Worm (Caenorhabditis elegans) whole organism, L1 larva: ENCODE measurements around the gene chch-3.
A peak's percentile ranks its signal among the peaks of the same experiment; 100 is the strongest.
"Not testable (repeated sequence)": the region's sequence is repeated elsewhere in the genome, so short reads cannot be mapped to it uniquely, and the experiment has no call there.

Source experiments
- C34B4.2 ChIP-seq: sonication (generic microtip); optimal IDR thresholded peaks from 2 replicates; lab custom pipeline; 2017; ENCODE audit warnings: mild to moderate bottlenecking, missing genetic modification characterization, missing compliant biosample characterization
- aly-2 ChIP-seq: fragments of 150-350 bp; optimal IDR thresholded peaks from 2 replicates; lab custom pipeline; 2014; ENCODE audit warnings: missing biosample characterization, missing genetic modification characterization
- ceh-8 ChIP-seq: fragments of 200-800 bp; sonication (Bioruptor generic); optimal IDR thresholded peaks from 2 replicates; lab custom pipeline; 2018; ENCODE audit warnings: mild to moderate bottlenecking, missing genetic modification characterization, moderate library complexity, missing compliant biosample characterization
- ceh-82 ChIP-seq, 3 experiments: fragments of 150-350 bp in 1 of 3; sonication (generic microtip) in 2 of 3; optimal IDR thresholded peaks; 2 replicates each; lab custom pipeline; 2014 to 2017; ENCODE audit warnings: missing biosample characterization in 3 of 3, missing genetic modification characterization in 3 of 3
- efl-1 ChIP-seq, 4 experiments: fragments of 150-350 bp; optimal IDR thresholded peaks in 3 of 4; peaks in 1 of 4; 1 replicate in 1 of 4; 2 replicates in 3 of 4; lab custom pipeline; 2014; ENCODE audit warnings: missing biosample characterization in 2 of 4, missing genetic modification characterization in 2 of 4, missing genetic modification reagents in 2 of 4
- ets-5 ChIP-seq: fragments of 200-800 bp; sonication (Bioruptor generic); IDR thresholded peaks from 2 replicates; pipeline ENCODE4 v1.3.6; 2022; ENCODE audit warnings: missing genetic modification characterization, missing compliant biosample characterization
- fkh-10 ChIP-seq: sonication (generic microtip); optimal IDR thresholded peaks from 2 replicates; lab custom pipeline; 2017; ENCODE audit warnings: missing biosample characterization, missing genetic modification reagents, missing genetic modification characterization
- hlh-4 ChIP-seq: sonication (generic microtip); optimal IDR thresholded peaks from 2 replicates; lab custom pipeline; 2016; ENCODE audit warnings: mild to moderate bottlenecking, missing genetic modification characterization, missing compliant biosample characterization
- irx-1 ChIP-seq: sonication (generic microtip); optimal IDR thresholded peaks from 2 replicates; lab custom pipeline; 2016; ENCODE audit warnings: missing genetic modification characterization, missing compliant biosample characterization
- jun-1 ChIP-seq: fragments of 150-350 bp; optimal IDR thresholded peaks from 2 replicates; lab custom pipeline; 2014; ENCODE audit warnings: missing biosample characterization, missing genetic modification reagents, missing genetic modification characterization
- lin-14 ChIP-seq: fragments of 200-800 bp; sonication (Bioruptor generic); optimal IDR thresholded peaks from 2 replicates; lab custom pipeline; 2018; ENCODE audit warnings: mild to moderate bottlenecking, missing genetic modification characterization, moderate library complexity, missing compliant biosample characterization
- lin-15B ChIP-seq: fragments of 150-350 bp; sonication (generic microtip); optimal IDR thresholded peaks from 3 replicates; lab custom pipeline; 2014; ENCODE audit warnings: missing biosample characterization, missing genetic modification characterization
- mdl-1 ChIP-seq, 2 experiments: fragments of 150-350 bp; optimal IDR thresholded peaks; 2 replicates each; lab custom pipeline; 2014 to 2017; ENCODE audit warnings: missing biosample characterization in 2 of 2, missing genetic modification characterization in 2 of 2, inconsistent platforms in 1 of 2
- mef-2 ChIP-seq: fragments of 150-350 bp; optimal IDR thresholded peaks from 2 replicates; lab custom pipeline; 2014; ENCODE audit warnings: missing biosample characterization, missing genetic modification characterization
- mep-1 ChIP-seq: fragments of 150-350 bp; optimal IDR thresholded peaks from 2 replicates; lab custom pipeline; 2014; ENCODE audit warnings: missing biosample characterization, missing genetic modification characterization
- nhr-20 ChIP-seq: sonication (generic microtip); optimal IDR thresholded peaks from 2 replicates; lab custom pipeline; 2016; ENCODE audit warnings: mild to moderate bottlenecking, missing genetic modification characterization, missing compliant biosample characterization
- nhr-76 ChIP-seq: sonication (generic microtip); optimal IDR thresholded peaks from 2 replicates; lab custom pipeline; 2017; ENCODE audit warnings: missing biosample characterization, missing genetic modification characterization
- nhr-84 ChIP-seq: sonication (generic microtip); optimal IDR thresholded peaks from 2 replicates; lab custom pipeline; 2017; ENCODE audit warnings: missing biosample characterization, missing genetic modification characterization
- nhr-85 ChIP-seq: sonication (generic microtip); peaks from one replicate; lab custom pipeline; 2016; ENCODE audit warnings: missing genetic modification characterization, inconsistent platforms, missing compliant biosample characterization
- snu-23 ChIP-seq: sonication (generic microtip); optimal IDR thresholded peaks from 2 replicates; lab custom pipeline; 2016; ENCODE audit warnings: missing genetic modification characterization, missing compliant biosample characterization
- sptf-1 ChIP-seq: fragments of 150-350 bp; optimal IDR thresholded peaks from 2 replicates; lab custom pipeline; 2014; ENCODE audit warnings: missing biosample characterization, missing genetic modification characterization
- unc-30 ChIP-seq: sonication (generic microtip); optimal IDR thresholded peaks from 2 replicates; lab custom pipeline; 2017; ENCODE audit warnings: missing biosample characterization, missing genetic modification characterization
- unc-62 ChIP-seq: fragments of 150-350 bp; optimal IDR thresholded peaks from 2 replicates; lab custom pipeline; 2014; ENCODE audit warnings: missing biosample characterization, missing genetic modification reagents, missing genetic modification characterization
- unc-98 ChIP-seq: fragments of 200-800 bp; sonication (Bioruptor generic); IDR thresholded peaks from 2 replicates; pipeline ENCODE4 v1.3.6; 2022; ENCODE audit warnings: missing genetic modification characterization, missing compliant biosample characterization
- vab-15 ChIP-seq: sonication (generic microtip); optimal IDR thresholded peaks from 2 replicates; lab custom pipeline; 2017; ENCODE audit warnings: missing genotype, mild to moderate bottlenecking, missing genetic modification characterization, missing compliant biosample characterization
- xbp-1 ChIP-seq: sonication (generic microtip); optimal IDR thresholded peaks from 2 replicates; lab custom pipeline; 2016; ENCODE audit warnings: missing genetic modification characterization, missing compliant biosample characterization
- ztf-11 ChIP-seq, 2 experiments: sonication (generic microtip); optimal IDR thresholded peaks; 2 replicates each; lab custom pipeline; 2016 to 2017; ENCODE audit warnings: missing genetic modification characterization in 2 of 2, missing biosample characterization in 1 of 2, missing compliant biosample characterization in 1 of 2

Gene chch-3

ce11 chrII:9443522-9443921 is 26.7 kb downstream of the chch-3 start, which contains the start of gene chil-15:
Gene chil-15, minus strand, starts transcription at chrII:9443622.
- TF ChIP-seq nhr-85 = no peak
- TF ChIP-seq jun-1 (tag; lab: Kevin White, UChicago) = no peak
- no peak for TF ChIP-seq nhr-76 (tag; lab: Kevin White, UChicago)
- TF ChIP-seq mef-2 (tag; lab: Kevin White, UChicago) = no peak
- no peak for TF ChIP-seq irx-1
- TF ChIP-seq lin-15B = no peak
- no peak for TF ChIP-seq nhr-84 (tag; lab: Kevin White, UChicago)
- no peak for TF ChIP-seq ztf-11 (tag; optimal IDR thresholded peaks at IDR 0.05; lab: Kevin White, UChicago)
- TF ChIP-seq, all 84 proteins: peak for 0

ce11 chrII:9445368-9445767 is 28.6 kb downstream of the chch-3 start, which contains the start of gene R09D1.13:
Gene R09D1.13, minus strand, starts transcription at chrII:9445468.
- no peak for TF ChIP-seq irx-1
- no peak for TF ChIP-seq C34B4.2 (tag; lab: Kevin White, UChicago)
- TF ChIP-seq ceh-82 (tag; optimal IDR thresholded peaks at IDR 0.05; lab: Kevin White, UChicago) = no peak
- TF ChIP-seq mdl-1 (tag; optimal IDR thresholded peaks at IDR 0.05; lab: Kevin White, UChicago) = no peak
- TF ChIP-seq ets-5 (GFP tag; lab: Robert Waterston, UW) = no peak
- no peak for TF ChIP-seq nhr-76 (tag; lab: Kevin White, UChicago)
- no peak for TF ChIP-seq efl-1 (optimal IDR thresholded peaks at IDR 0.05; lab: Kevin White, UChicago)
- TF ChIP-seq efl-1 (GFP tag; optimal IDR thresholded peaks at IDR 0.05 in 1 of 2; lab: Kevin White, UChicago) = no peak
- TF ChIP-seq unc-98 (GFP tag; lab: Robert Waterston, UW) = no peak
- TF ChIP-seq aly-2 (tag; lab: Kevin White, UChicago) = no peak
- no peak for TF ChIP-seq nhr-84 (tag; lab: Kevin White, UChicago)
- no peak for TF ChIP-seq lin-14
- no peak for TF ChIP-seq mep-1
- TF ChIP-seq vab-15 = no peak
- TF ChIP-seq snu-23 (GFP tag; lab: Kevin White, UChicago) = no peak

ce11 chrII:9447965-9448364 is 31.2 kb downstream of the chch-3 start, which contains the start of gene chil-18:
Gene chil-18, plus strand, starts transcription at chrII:9448265.
- TF ChIP-seq unc-30 (tag; lab: Kevin White, UChicago) (no peak), nhr-20 (tag; lab: Kevin White, UChicago) (peak; percentile 12)

ce11 chrII:9452172-9452571 is 35.4 kb downstream of the chch-3 start, which contains the start of gene R09D1.12:
Gene R09D1.12, minus strand, starts transcription at chrII:9452272.
- TF ChIP-seq ceh-82 (tag; optimal IDR thresholded peaks at IDR 0.05; lab: Kevin White, UChicago); unc-98 (GFP tag; lab: Robert Waterston, UW); xbp-1: not testable (repeated sequence)

ce11 chrII:9454304-9454703 is 37.5 kb downstream of the chch-3 start, which contains the start of gene chil-19:
Gene chil-19, minus strand, starts transcription at chrII:9454404.
- TF ChIP-seq lin-14 = no peak
- no peak for TF ChIP-seq efl-1 (optimal IDR thresholded peaks at IDR 0.05; lab: Kevin White, UChicago)
- peak in 1 of 2 experiments; percentile 5 for TF ChIP-seq efl-1 (GFP tag; optimal IDR thresholded peaks at IDR 0.05 in 1 of 2; lab: Kevin White, UChicago)

- not testable (repeated sequence) for TF ChIP-seq unc-62; xbp-1; ceh-8 (GFP tag; lab: Kevin White, UChicago)
Observed at ce11 chrII:9459462-9459861, 42.6 kb downstream of the chch-3 start, which contains the start of gene R09D1.14. Gene R09D1.14, minus strand, starts transcription at chrII:9459562.

- TF ChIP-seq hlh-4 (tag; lab: Kevin White, UChicago); sptf-1 (tag; lab: Kevin White, UChicago); fkh-10 (GFP tag; lab: Kevin White, UChicago): not testable (repeated sequence)
Observed at ce11 chrII:9461881-9462280, 45.1 kb downstream of the chch-3 start, which contains the start of gene chil-21. Gene chil-21, minus strand, starts transcription at chrII:9461981.
